Fruit fly (Drosophila melanogaster): ENCODE data around the gene Tfb4.

Tfb4 gene

dm6 chr2L:1150554-1150953, at the start of gene Tfb4, which contains the start of gene Vps29:
Gene Tfb4, minus strand, starts transcription at chr2L:1150677.
Gene Vps29, plus strand, starts transcription at chr2L:1150766.
- TF ChIP-seq Hr96 (GFP tag; optimal IDR thresholded peaks at IDR 0.05) (peak; percentile 62), pad (GFP tag; optimal IDR thresholded peaks at IDR 0.05) (no peak), toe (GFP tag; optimal IDR thresholded peaks at IDR 0.05) (no peak), CG33017 (tag; optimal IDR thresholded peaks at IDR 0.05) (peak; percentile 14), bab1 (GFP tag; optimal IDR thresholded peaks at IDR 0.05) (peak; percentile 73), CG7101 (tag; optimal IDR thresholded peaks at IDR 0.05) (peak; percentile 62), cnc (optimal IDR thresholded peaks at IDR 0.05) (no peak), tj (GFP tag; optimal IDR thresholded peaks at IDR 0.05) (peak; percentile 19), Crg-1 (GFP tag; optimal IDR thresholded peaks at IDR 0.05) (peak; percentile 48), Mnt (GFP tag; optimal IDR thresholded peaks at IDR 0.05) (peak; percentile 47), cic (GFP tag; optimal IDR thresholded peaks at IDR 0.05) (peak; percentile 27), CG12768 (GFP tag; optimal IDR thresholded peaks at IDR 0.05) (no peak), CG1620 (GFP tag; optimal IDR thresholded peaks at IDR 0.05) (peak; percentile 40), CG5204 (GFP tag; optimal IDR thresholded peaks at IDR 0.05) (no peak), CG7045 (GFP tag; optimal IDR thresholded peaks at IDR 0.05) (no peak), ovo (GFP tag; optimal IDR thresholded peaks at IDR 0.05) (peak; percentile 14), CG14711 (tag; optimal IDR thresholded peaks at IDR 0.05) (peak; percentile 52), CG11617 (GFP tag; optimal IDR thresholded peaks at IDR 0.05) (peak; percentile 36)

dm6 chr2L:1199166-1199565, 48.7 kb upstream of the Tfb4 start, which contains the start of the genes CG5139 and CG43348:
Gene CG5139, minus strand, starts transcription at chr2L:1199266.
Gene CG43348, plus strand, starts transcription at chr2L:1199412.
- no peak for TF ChIP-seq Clk (GFP tag; optimal IDR thresholded peaks at IDR 0.05)
- no peak for TF ChIP-seq bab1 (GFP tag; optimal IDR thresholded peaks at IDR 0.05)
- TF ChIP-seq toe (GFP tag; optimal IDR thresholded peaks at IDR 0.05), result no peak
- no peak for TF ChIP-seq CG14711 (tag; optimal IDR thresholded peaks at IDR 0.05)
- TF ChIP-seq ovo (GFP tag; optimal IDR thresholded peaks at IDR 0.05), result no peak
- no peak for TF ChIP-seq kay (GFP tag; ENCODE audit: borderline replicate concordance)
- no peak for TF ChIP-seq Crg-1 (GFP tag; optimal IDR thresholded peaks at IDR 0.05)
- TF ChIP-seq Hr96 (GFP tag; optimal IDR thresholded peaks at IDR 0.05), result no peak
- TF ChIP-seq CG12768 (GFP tag; optimal IDR thresholded peaks at IDR 0.05), result no peak
- TF ChIP-seq Mnt (GFP tag; optimal IDR thresholded peaks at IDR 0.05), result no peak
- TF ChIP-seq CG5204 (GFP tag; optimal IDR thresholded peaks at IDR 0.05), result no peak
- no peak for TF ChIP-seq pad (GFP tag; optimal IDR thresholded peaks at IDR 0.05)
- no peak for TF ChIP-seq CG33017 (tag; optimal IDR thresholded peaks at IDR 0.05)

dm6 chr2L:1185642-1186497, 35.4 kb upstream of the Tfb4 start, which contains the start of gene CG5001:
Gene CG5001, plus strand, starts transcription at chr2L:1185757.
- TF ChIP-seq tj (GFP tag; optimal IDR thresholded peaks at IDR 0.05) (no peak), toe (GFP tag; optimal IDR thresholded peaks at IDR 0.05) (no peak), ovo (GFP tag; optimal IDR thresholded peaks at IDR 0.05) (peak; percentile 38), Clk (GFP tag; optimal IDR thresholded peaks at IDR 0.05) (no peak), bab1 (GFP tag; optimal IDR thresholded peaks at IDR 0.05) (peak; percentile 56), Crg-1 (GFP tag; optimal IDR thresholded peaks at IDR 0.05) (no peak), cnc (optimal IDR thresholded peaks at IDR 0.05) (no peak), CG11617 (GFP tag; optimal IDR thresholded peaks at IDR 0.05) (peak; percentile 49), CG1620 (GFP tag; optimal IDR thresholded peaks at IDR 0.05) (peak; percentile 22), CG33017 (tag; optimal IDR thresholded peaks at IDR 0.05) (peak; percentile 69), Hr96 (GFP tag; optimal IDR thresholded peaks at IDR 0.05) (no peak), cic (GFP tag; optimal IDR thresholded peaks at IDR 0.05) (peak; percentile 98), CG7101 (tag; optimal IDR thresholded peaks at IDR 0.05) (peak; percentile 83), CG14711 (tag; optimal IDR thresholded peaks at IDR 0.05) (peak; percentile 76), kay (GFP tag; ENCODE audit: borderline replicate concordance) (peak; percentile 79), Mnt (GFP tag; optimal IDR thresholded peaks at IDR 0.05) (peak; percentile 61), CG7045 (GFP tag; optimal IDR thresholded peaks at IDR 0.05) (peak; percentile 38), CG12768 (GFP tag; optimal IDR thresholded peaks at IDR 0.05) (peak; percentile 61)

dm6 chr2L:1183799-1184198, 33.3 kb upstream of the Tfb4 start, which contains the start of the genes CG5126 and Tgt:
Gene CG5126, minus strand, starts transcription at chr2L:1184020.
Gene Tgt, plus strand, starts transcription at chr2L:1184065.
- TF ChIP-seq Mnt (GFP tag; optimal IDR thresholded peaks at IDR 0.05) (peak; percentile 83), Hr96 (GFP tag; optimal IDR thresholded peaks at IDR 0.05) (no peak)

dm6 chr2L:1177522-1177921, 27.0 kb upstream of the Tfb4 start, which contains the start of gene CG4896:
Gene CG4896, plus strand, starts transcription at chr2L:1177690.
- TF ChIP-seq cnc (optimal IDR thresholded peaks at IDR 0.05), result no peak
- peak; percentile 52 for TF ChIP-seq bab1 (GFP tag; optimal IDR thresholded peaks at IDR 0.05)
- TF ChIP-seq Hr96 (GFP tag; optimal IDR thresholded peaks at IDR 0.05), result no peak
- no peak for TF ChIP-seq CG14711 (tag; optimal IDR thresholded peaks at IDR 0.05)
- peak; percentile 37 for TF ChIP-seq Crg-1 (GFP tag; optimal IDR thresholded peaks at IDR 0.05)
- TF ChIP-seq cic (GFP tag; optimal IDR thresholded peaks at IDR 0.05), result peak; percentile 11
- peak; percentile 40 for TF ChIP-seq CG7101 (tag; optimal IDR thresholded peaks at IDR 0.05)
- no peak for TF ChIP-seq CG7045 (GFP tag; optimal IDR thresholded peaks at IDR 0.05)
- no peak for TF ChIP-seq CG11617 (GFP tag; optimal IDR thresholded peaks at IDR 0.05)
- TF ChIP-seq Clk (GFP tag; optimal IDR thresholded peaks at IDR 0.05), result no peak
- TF ChIP-seq pad (GFP tag; optimal IDR thresholded peaks at IDR 0.05), result peak; percentile 21
- TF ChIP-seq CG1620 (GFP tag; optimal IDR thresholded peaks at IDR 0.05), result peak; percentile 53
- no peak for TF ChIP-seq Mnt (GFP tag; optimal IDR thresholded peaks at IDR 0.05)

- TF ChIP-seq cic (GFP tag; optimal IDR thresholded peaks at IDR 0.05), result peak; percentile 56
- TF ChIP-seq kay (GFP tag; ENCODE audit: borderline replicate concordance), result no peak
- TF ChIP-seq CG11617 (GFP tag; optimal IDR thresholded peaks at IDR 0.05), result peak; percentile 81
- peak; percentile 82 for TF ChIP-seq CG7045 (GFP tag; optimal IDR thresholded peaks at IDR 0.05)
- peak; percentile 94 for TF ChIP-seq toe (GFP tag; optimal IDR thresholded peaks at IDR 0.05)
- TF ChIP-seq CG12768 (GFP tag; optimal IDR thresholded peaks at IDR 0.05), result peak; percentile 79
- TF ChIP-seq Crg-1 (GFP tag; optimal IDR thresholded peaks at IDR 0.05), result peak; percentile 90
- TF ChIP-seq pad (GFP tag; optimal IDR thresholded peaks at IDR 0.05), result peak; percentile 74
- TF ChIP-seq Hr96 (GFP tag; optimal IDR thresholded peaks at IDR 0.05), result peak; percentile 93
- TF ChIP-seq bab1 (GFP tag; optimal IDR thresholded peaks at IDR 0.05), result peak; percentile 70
- peak; percentile 84 for TF ChIP-seq Mnt (GFP tag; optimal IDR thresholded peaks at IDR 0.05)
- no peak for TF ChIP-seq cnc (optimal IDR thresholded peaks at IDR 0.05)
- peak; percentile 78 for TF ChIP-seq CG33017 (tag; optimal IDR thresholded peaks at IDR 0.05)
- peak; percentile 87 for TF ChIP-seq ovo (GFP tag; optimal IDR thresholded peaks at IDR 0.05)
- TF ChIP-seq CG5204 (GFP tag; optimal IDR thresholded peaks at IDR 0.05), result no peak
- peak; percentile 78 for TF ChIP-seq CG14711 (tag; optimal IDR thresholded peaks at IDR 0.05)
- peak; percentile 69 for TF ChIP-seq tj (GFP tag; optimal IDR thresholded peaks at IDR 0.05)
- TF ChIP-seq CG1620 (GFP tag; optimal IDR thresholded peaks at IDR 0.05), result peak; percentile 90
- TF ChIP-seq Clk (GFP tag; optimal IDR thresholded peaks at IDR 0.05), result peak; percentile 79
- peak; percentile 86 for TF ChIP-seq CG7101 (tag; optimal IDR thresholded peaks at IDR 0.05)
Measured at dm6 chr2L:1172704-1173107, 22.2 kb upstream of the Tfb4 start, which contains the start of the genes Charon and CG4887. Gene Charon, minus strand, starts transcription at chr2L:1172805. Gene CG4887, plus strand, starts transcription at chr2L:1173009.
